Worm (Caenorhabditis elegans) whole organism, late embryonic: ENCODE results near the gene mes-1.

Experiments used
- lim-6 ChIP-seq: sonication (generic microtip); optimal IDR thresholded peaks from 2 replicates; lab custom pipeline; 2016; ENCODE audit warnings: missing genetic modification characterization, missing compliant biosample characterization
- nfya-1 ChIP-seq: sonication (generic microtip); optimal IDR thresholded peaks from 2 replicates; lab custom pipeline; 2017; ENCODE audit warnings: missing genetic modification characterization, mild to moderate bottlenecking, missing compliant biosample characterization, antibody characterized with exemption, moderate library complexity
- nhr-11 ChIP-seq: fragments of 150-350 bp; optimal IDR thresholded peaks from 2 replicates; lab custom pipeline; 2014; ENCODE audit warnings: missing biosample characterization, missing genetic modification characterization
- pqm-1 ChIP-seq: sonication (generic microtip); optimal IDR thresholded peaks from 2 replicates; lab custom pipeline; 2016; ENCODE audit warnings: missing genetic modification characterization, missing compliant biosample characterization
- unc-55 ChIP-seq: sonication (generic microtip); optimal IDR thresholded peaks from 2 replicates; lab custom pipeline; 2017; ENCODE audit warnings: missing biosample characterization, missing genetic modification reagents, missing genetic modification characterization

ce11 chrX:11902661-11903060, 45.4 kb downstream of the mes-1 start, which contains the start of gene Y62H9A.10:
- no peak for TF ChIP-seq pqm-1 (tag; lab: Kevin White, UChicago)
- no peak for TF ChIP-seq lim-6 (tag; lab: Kevin White, UChicago)
- no peak for TF ChIP-seq unc-55 (GFP tag; lab: Kevin White, UChicago)
- TF ChIP-seq nfya-1 (tag; lab: Kevin White, UChicago): no peak
- TF ChIP-seq nhr-11: no peak
